Fruit fly (Drosophila melanogaster): ENCODE results near the gene CG31272.
A peak's percentile ranks its signal among the peaks of the same experiment; 100 is the strongest.

The CG31272 gene

dm6 chr3R:10760966-10761855 is 2.0 kb upstream of the CG31272 start, which contains the start of the genes MED7 and Cap-H2:
Gene MED7 (minus strand): TSS chr3R:10761032.
Gene Cap-H2 (plus strand): TSS chr3R:10761310.
- TF ChIP-seq CG3281 (GFP tag; optimal IDR thresholded peaks at IDR 0.05), result peak; percentile 66
- peak; percentile 11 for TF ChIP-seq cwo (GFP tag; optimal IDR thresholded peaks at IDR 0.05)
- TF ChIP-seq ERR (GFP tag; optimal IDR thresholded peaks at IDR 0.05), result peak; percentile 41
- no peak for TF ChIP-seq Blimp-1 (GFP tag; optimal IDR thresholded peaks at IDR 0.05)
- TF ChIP-seq ara (GFP tag; IDR thresholded peaks at IDR 0.05), result peak; percentile 73
- TF ChIP-seq tx (GFP tag; optimal IDR thresholded peaks at IDR 0.05), result peak; percentile 63
- TF ChIP-seq Hmr (GFP tag; optimal IDR thresholded peaks at IDR 0.05), result no peak
- TF ChIP-seq CG12104 (GFP tag; optimal IDR thresholded peaks at IDR 0.05), result peak; percentile 32
- TF ChIP-seq cad (GFP tag; optimal IDR thresholded peaks at IDR 0.05), result no peak
- no peak for TF ChIP-seq sim (GFP tag; IDR thresholded peaks at IDR 0.05)
- peak; percentile 18 for TF ChIP-seq CG6254 (GFP tag; optimal IDR thresholded peaks at IDR 0.05)
- TF ChIP-seq mld (GFP tag; IDR thresholded peaks at IDR 0.05; ENCODE audit: partially characterized antibody), result peak; percentile 89
- TF ChIP-seq zen (tag; optimal IDR thresholded peaks at IDR 0.05), result peak; percentile 85
- peak; percentile 97 for TF ChIP-seq CG7963 (GFP tag; IDR thresholded peaks at IDR 0.05; ENCODE audit: partially characterized antibody)
- TF ChIP-seq pfk (GFP tag; optimal IDR thresholded peaks at IDR 0.05), result no peak
- TF ChIP-seq pros (GFP tag; optimal IDR thresholded peaks at IDR 0.05), result no peak
- no peak; the same call in none of the 2 replicates for TF ChIP-seq CG31441 (GFP tag; IDR thresholded peaks at IDR 0.05)
- TF ChIP-seq slbo (GFP tag; IDR thresholded peaks at IDR 0.05), result peak; percentile 90
- peak; percentile 75 for TF ChIP-seq ssp (GFP tag; IDR thresholded peaks at IDR 0.05)
- peak; percentile 3 for TF ChIP-seq CG1529 (GFP tag; optimal IDR thresholded peaks at IDR 0.05)
- TF ChIP-seq rib (GFP tag; IDR thresholded peaks at IDR 0.05), result peak; percentile 80; the same call in 1 of the 2 replicates
- TF ChIP-seq CG17186 (GFP tag; optimal IDR thresholded peaks at IDR 0.05), result peak; percentile 69
- peak; percentile 88 for TF ChIP-seq ttk (GFP tag; IDR thresholded peaks at IDR 0.05)
- peak; percentile 91 for TF ChIP-seq CG13624 (GFP tag; optimal IDR thresholded peaks at IDR 0.05)
- TF ChIP-seq trem (tag; optimal IDR thresholded peaks at IDR 0.05), result peak; percentile 90
- no peak; the same call in 2 of the 3 replicates for TF ChIP-seq jigr1 (GFP tag; IDR thresholded peaks at IDR 0.05)
- TF ChIP-seq CG17802 (tag; optimal IDR thresholded peaks at IDR 0.05), result peak; percentile 0
- TF ChIP-seq CG13775 (GFP tag; optimal IDR thresholded peaks at IDR 0.05), result peak; percentile 84
- TF ChIP-seq dmrt11E (tag; optimal IDR thresholded peaks at IDR 0.05), result peak; percentile 80
- TF ChIP-seq schlank (tag; optimal IDR thresholded peaks at IDR 0.05), result peak; percentile 15
- peak; percentile 92 for TF ChIP-seq nerfin-2 (GFP tag; IDR thresholded peaks at IDR 0.05; ENCODE audit: partially characterized antibody)
- peak in 2 of 3 experiments; percentile 29 to 79 for TF ChIP-seq lola (GFP tag; optimal IDR thresholded peaks at IDR 0.05)
- TF ChIP-seq Chrac-16 (GFP tag; optimal IDR thresholded peaks at IDR 0.05), result peak; percentile 88
- TF ChIP-seq caup (GFP tag; optimal IDR thresholded peaks at IDR 0.05; ENCODE audit: severe bottlenecking), result peak; percentile 58
- TF ChIP-seq Rfx (GFP tag; IDR thresholded peaks at IDR 0.05), result peak; percentile 91
- peak; percentile 75 for TF ChIP-seq pum (GFP tag; optimal IDR thresholded peaks at IDR 0.05)
- no peak for TF ChIP-seq HmgD (GFP tag; optimal IDR thresholded peaks at IDR 0.05)
- TF ChIP-seq CG14014 (GFP tag; IDR thresholded peaks at IDR 0.05), result peak; percentile 74
- peak; percentile 62 for TF ChIP-seq B-H2 (GFP tag; optimal IDR thresholded peaks at IDR 0.05)
- TF ChIP-seq ATbp (GFP tag; optimal IDR thresholded peaks at IDR 0.05), result no peak
- TF ChIP-seq sug (tag; optimal IDR thresholded peaks at IDR 0.05), result peak; percentile 89
- TF ChIP-seq CG15479 (GFP tag; optimal IDR thresholded peaks at IDR 0.05), result peak; percentile 4
- peak; percentile 50 for TF ChIP-seq Side (GFP tag; optimal IDR thresholded peaks at IDR 0.05)
- TF ChIP-seq kay (GFP tag; optimal IDR thresholded peaks at IDR 0.05), result peak; percentile 88
- TF ChIP-seq NC2α (GFP tag; optimal IDR thresholded peaks at IDR 0.05), result peak; percentile 8
- TF ChIP-seq CHES-1-like (GFP tag; optimal IDR thresholded peaks at IDR 0.05), result peak; percentile 74
- TF ChIP-seq Taf1 (GFP tag; IDR thresholded peaks at IDR 0.05), result peak; percentile 68
- TF ChIP-seq Nf-YC (tag; optimal IDR thresholded peaks at IDR 0.05), result peak; percentile 77

All from whole organism, embryonic.